Worm (Caenorhabditis elegans) whole organism, L4 larva: ENCODE results near the gene daf-1.

ENCODE experiments used
- D1046.2 ChIP-seq: fragments of 200-800 bp; sonication (Bioruptor generic); IDR thresholded peaks from 2 replicates; pipeline ENCODE4 v1.3.6; 2022; ENCODE audit warnings: missing genetic modification characterization, missing compliant biosample characterization
- F49E8.2 ChIP-seq: sonication (generic microtip); optimal IDR thresholded peaks from 2 replicates; lab custom pipeline; 2016; ENCODE audit warnings: missing compliant biosample characterization, mild to moderate bottlenecking, missing genetic modification characterization, borderline replicate concordance
- T20F7.1 ChIP-seq: fragments of 200-800 bp; sonication (Bioruptor generic); optimal IDR thresholded peaks from 2 replicates; lab custom pipeline; 2018; ENCODE audit warnings: mild to moderate bottlenecking, missing genetic modification characterization, missing compliant biosample characterization
- Y48G9A.11 ChIP-seq: fragments of 200-800 bp; sonication (Bioruptor generic); IDR thresholded peaks from 2 replicates; pipeline ENCODE4 v1.3.6; 2022; ENCODE audit warnings: missing genetic modification reagents, missing genetic modification characterization, missing compliant biosample characterization
- Y75B8A.6 ChIP-seq: fragments of 200-800 bp; sonication (Bioruptor generic); IDR thresholded peaks from 2 replicates; pipeline ENCODE4 v1.3.6; 2022; ENCODE audit warnings: missing genetic modification reagents, missing genetic modification characterization, missing compliant biosample characterization
- aha-1 ChIP-seq: fragments of 150-350 bp; peaks from one replicate; lab custom pipeline; 2014; ENCODE audit warnings: missing biosample characterization, missing genetic modification characterization
- ama-1 ChIP-seq: fragments of 150-350 bp; optimal IDR thresholded peaks from 2 replicates; lab custom pipeline; 2014; ENCODE audit warnings: inconsistent platforms, mixed read lengths
- ceh-20 ChIP-seq: fragments of 200-800 bp; sonication (Bioruptor generic); IDR thresholded peaks from 2 replicates; pipeline ENCODE4 v1.3.6; 2022; ENCODE audit warnings: missing genetic modification reagents, missing genetic modification characterization, missing compliant biosample characterization
- ceh-82 ChIP-seq: sonication (generic microtip); optimal IDR thresholded peaks from 2 replicates; lab custom pipeline; 2017; ENCODE audit warnings: missing biosample characterization, missing genetic modification characterization
- ces-1 ChIP-seq: fragments of 150-350 bp; sonication (generic microtip); optimal IDR thresholded peaks from 4 replicates; lab custom pipeline; 2014; ENCODE audit warnings: missing biosample characterization, missing genetic modification reagents, missing genetic modification characterization
- daf-12 ChIP-seq: fragments of 150-350 bp; optimal IDR thresholded peaks from 2 replicates; lab custom pipeline; 2014; ENCODE audit warnings: missing biosample characterization, missing genetic modification reagents, missing genetic modification characterization
- daf-19 ChIP-seq: fragments of 200-800 bp; sonication (Bioruptor generic); conservative IDR thresholded peaks from 2 replicates; pipeline ENCODE4 v1.3.6; 2022; ENCODE audit warnings: missing genetic modification characterization, missing compliant biosample characterization
- dmd-8 ChIP-seq: fragments of 200-800 bp; sonication (Bioruptor generic); IDR thresholded peaks from 2 replicates; pipeline ENCODE4 v1.3.6; 2022; ENCODE audit warnings: missing genetic modification characterization, missing compliant biosample characterization
- dmd-9 ChIP-seq: fragments of 200-800 bp; sonication (Bioruptor generic); IDR thresholded peaks from 2 replicates; pipeline ENCODE4 v1.3.6; 2022; ENCODE audit warnings: missing genetic modification reagents, missing genetic modification characterization, missing compliant biosample characterization
- dpl-1 ChIP-seq: fragments of 150-350 bp; optimal IDR thresholded peaks from 2 replicates; lab custom pipeline; 2014; ENCODE audit warnings: missing biosample characterization, missing genetic modification reagents, missing genetic modification characterization
- dve-1 ChIP-seq: sonication (generic microtip); optimal IDR thresholded peaks from 2 replicates; lab custom pipeline; 2017; ENCODE audit warnings: antibody characterized with exemption, mild to moderate bottlenecking, missing genetic modification characterization, missing compliant biosample characterization; ENCODE audit not compliant: insufficient read depth
- egl-43 ChIP-seq: fragments of 200-800 bp; sonication (Bioruptor generic); IDR thresholded peaks from 2 replicates; pipeline ENCODE4 v1.3.6; 2022; ENCODE audit warnings: missing genetic modification reagents, missing genetic modification characterization, missing compliant biosample characterization
- fkh-10 ChIP-seq: fragments of 150-350 bp; optimal IDR thresholded peaks from 2 replicates; lab custom pipeline; 2014; ENCODE audit warnings: missing biosample characterization, missing genetic modification reagents, missing genetic modification characterization
- hif-1 ChIP-seq, 2 experiments: sonication (generic microtip); optimal IDR thresholded peaks; 2 replicates each; lab custom pipeline; 2016 to 2017; ENCODE audit warnings: missing compliant biosample characterization in 2 of 2, missing genetic modification characterization in 2 of 2, missing genetic modification reagents in 2 of 2, missing genotype in 2 of 2, mild to moderate bottlenecking in 1 of 2
- hlh-11 ChIP-seq: fragments of 200-800 bp; sonication (Bioruptor generic); optimal IDR thresholded peaks from 2 replicates; lab custom pipeline; 2018; ENCODE audit warnings: mild to moderate bottlenecking, missing genetic modification characterization, missing compliant biosample characterization
- hlh-30 ChIP-seq: sonication (generic microtip); optimal IDR thresholded peaks from 2 replicates; lab custom pipeline; 2017; ENCODE audit warnings: antibody characterized with exemption, mild to moderate bottlenecking, missing genetic modification characterization, missing compliant biosample characterization; ENCODE audit not compliant: insufficient read depth
- hmg-1.1 ChIP-seq: fragments of 200-800 bp; sonication (Bioruptor generic); IDR thresholded peaks from 2 replicates; pipeline ENCODE4 v1.3.6; 2022; ENCODE audit warnings: missing genetic modification reagents, missing genetic modification characterization, missing compliant biosample characterization
- lim-7 ChIP-seq: fragments of 200-800 bp; sonication (Bioruptor generic); IDR thresholded peaks from 2 replicates; pipeline ENCODE4 v1.3.6; 2022; ENCODE audit warnings: missing genetic modification characterization, missing compliant biosample characterization
- lin-1 ChIP-seq: fragments of 200-800 bp; sonication (Bioruptor generic); IDR thresholded peaks from 2 replicates; pipeline ENCODE4 v1.3.6; 2022; ENCODE audit warnings: missing genetic modification reagents, missing genetic modification characterization, missing compliant biosample characterization
- lin-29 ChIP-seq: fragments of 200-800 bp; sonication (Bioruptor generic); IDR thresholded peaks from 2 replicates; pipeline ENCODE4 v1.3.6; 2022; ENCODE audit warnings: missing genetic modification reagents, missing genetic modification characterization, missing compliant biosample characterization
- lin-38 ChIP-seq: fragments of 200-800 bp; sonication (Bioruptor generic); IDR thresholded peaks from 2 replicates; pipeline ENCODE4 v1.3.6; 2022; ENCODE audit warnings: missing genetic modification reagents, missing genetic modification characterization, missing compliant biosample characterization
- lin-39 ChIP-seq: fragments of 150-350 bp; optimal IDR thresholded peaks from 2 replicates; lab custom pipeline; 2014; ENCODE audit warnings: missing biosample characterization, missing genetic modification reagents, missing genetic modification characterization
- lsy-2 ChIP-seq, 2 experiments: fragments of 150-350 bp in 1 of 2; sonication (generic microtip) in 1 of 2; optimal IDR thresholded peaks; 2 replicates each; lab custom pipeline; 2014 to 2017; ENCODE audit warnings: missing biosample characterization in 2 of 2, missing genetic modification characterization in 2 of 2
- mdl-1 ChIP-seq, 2 experiments: fragments of 150-350 bp in 1 of 2; sonication (generic microtip) in 1 of 2; optimal IDR thresholded peaks; 2 replicates each; lab custom pipeline; 2014 to 2017; ENCODE audit warnings: missing biosample characterization in 2 of 2, missing genetic modification characterization in 2 of 2
- mep-1 ChIP-seq: fragments of 150-350 bp; sonication (generic microtip); optimal IDR thresholded peaks from 3 replicates; lab custom pipeline; 2014; ENCODE audit warnings: missing biosample characterization, missing genetic modification characterization
- mes-2 ChIP-seq: sonication (generic microtip); optimal IDR thresholded peaks from 2 replicates; lab custom pipeline; 2016; ENCODE audit warnings: missing genotype, mild to moderate bottlenecking, missing genetic modification characterization, missing compliant biosample characterization; ENCODE audit not compliant: poor library complexity, severe bottlenecking
- mxl-3 ChIP-seq: fragments of 200-800 bp; sonication (Bioruptor generic); optimal IDR thresholded peaks from 2 replicates; lab custom pipeline; 2018; ENCODE audit warnings: mild to moderate bottlenecking, missing genetic modification characterization, missing compliant biosample characterization
- nhr-11 ChIP-seq: fragments of 150-350 bp; optimal IDR thresholded peaks from 2 replicates; lab custom pipeline; 2014; ENCODE audit warnings: missing biosample characterization, missing genetic modification characterization
- nhr-6 ChIP-seq: fragments of 150-350 bp; optimal IDR thresholded peaks from 2 replicates; lab custom pipeline; 2014; ENCODE audit warnings: missing biosample characterization, missing genetic modification characterization
- pha-4 ChIP-seq, 2 experiments: fragments of 150-350 bp in 1 of 2; fragments of 200-800 bp in 1 of 2; sonication (Bioruptor generic) in 1 of 2; IDR thresholded peaks in 1 of 2; optimal IDR thresholded peaks in 1 of 2; 2 replicates each; pipeline versions ENCODE4 v1.3.6 to Lab custom; 2014 to 2022; ENCODE audit warnings: missing genetic modification characterization in 2 of 2, missing genetic modification reagents in 2 of 2, missing biosample characterization in 1 of 2, missing compliant biosample characterization in 1 of 2
- php-3 ChIP-seq: fragments of 200-800 bp; sonication (Bioruptor generic); IDR thresholded peaks from 2 replicates; pipeline ENCODE4 v1.3.6; 2022; ENCODE audit warnings: missing genetic modification reagents, missing genetic modification characterization, missing compliant biosample characterization
- rbr-2 ChIP-seq: sonication (generic microtip); optimal IDR thresholded peaks from 2 replicates; lab custom pipeline; 2016; ENCODE audit warnings: missing genotype, missing genetic modification characterization, missing compliant biosample characterization
- sdz-12 ChIP-seq: fragments of 200-800 bp; sonication (Bioruptor generic); optimal IDR thresholded peaks from 2 replicates; lab custom pipeline; 2018; ENCODE audit warnings: mild to moderate bottlenecking, missing genetic modification characterization, missing compliant biosample characterization
- skn-1 ChIP-seq: fragments of 150-350 bp; optimal IDR thresholded peaks from 2 replicates; lab custom pipeline; 2014; ENCODE audit warnings: missing biosample characterization, missing genetic modification characterization
- snpc-1.2 ChIP-seq: fragments of 200-800 bp; sonication (Bioruptor generic); IDR thresholded peaks from 2 replicates; pipeline ENCODE4 v1.3.6; 2022; ENCODE audit warnings: missing genetic modification reagents, missing genetic modification characterization, missing compliant biosample characterization
- snpc-4 ChIP-seq: fragments of 150-350 bp; optimal IDR thresholded peaks from 2 replicates; lab custom pipeline; 2014; ENCODE audit warnings: missing biosample characterization, missing genetic modification characterization
- tra-1 ChIP-seq: fragments of 200-800 bp; sonication (Bioruptor generic); IDR thresholded peaks from 2 replicates; pipeline ENCODE4 v1.3.6; 2022; ENCODE audit warnings: missing genetic modification reagents, missing genetic modification characterization, missing compliant biosample characterization
- unc-62 ChIP-seq, 3 experiments: fragments of 150-350 bp in 1 of 3; sonication (generic microtip); optimal IDR thresholded peaks in 2 of 3; peaks in 1 of 3; 1 replicate in 1 of 3; 2 replicates in 2 of 3; lab custom pipeline; 2014 to 2017; ENCODE audit warnings: missing biosample characterization in 3 of 3, missing genetic modification characterization in 3 of 3, missing genetic modification reagents in 3 of 3, missing genotype in 1 of 3
- vab-7 ChIP-seq: fragments of 200-800 bp; sonication (Bioruptor generic); IDR thresholded peaks from 2 replicates; pipeline ENCODE4 v1.3.6; 2022; ENCODE audit warnings: missing genetic modification reagents, missing genetic modification characterization, missing compliant biosample characterization

daf-1 gene

DNA sequence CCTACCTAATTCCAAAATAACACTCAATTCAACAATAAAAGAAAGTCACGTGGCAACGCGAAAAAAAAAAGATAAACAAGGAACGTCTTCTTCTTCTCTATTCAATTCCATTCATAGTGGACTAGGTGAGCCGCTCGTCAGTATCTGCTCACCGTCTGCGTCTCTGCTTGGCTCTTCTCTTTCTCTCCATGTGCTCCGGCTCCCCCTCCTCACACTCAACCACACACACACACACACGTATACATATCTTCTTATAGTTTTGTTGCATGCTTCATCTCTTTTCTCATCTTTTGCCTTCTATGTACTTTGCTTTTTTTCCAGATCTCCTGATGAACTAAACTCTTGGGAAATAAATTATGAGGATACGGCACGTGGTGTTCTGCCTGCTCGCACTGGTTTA, at the start of gene daf-1:
Gene daf-1 (plus strand): TSS at position 322 of the 400 bp plus-strand sequence.
- peak in 1 of 2 experiments; percentile 38 for TF ChIP-seq lsy-2 (tag; optimal IDR thresholded peaks at IDR 0.05; lab: Kevin White, UChicago)
- TF ChIP-seq lin-38 (GFP tag; lab: Robert Waterston, UW) = no peak
- TF ChIP-seq fkh-10 (GFP tag; lab: Kevin White, UChicago) = peak; percentile 46
- TF ChIP-seq ama-1 (lab: Kevin White, UChicago) = no peak
- TF ChIP-seq unc-62 (GFP tag; optimal IDR thresholded peaks at IDR 0.05 in 1 of 2; lab: Kevin White, UChicago) = peak in 1 of 2 experiments; percentile 45
- no peak for TF ChIP-seq unc-62 (tag; optimal IDR thresholded peaks at IDR 0.05; lab: Kevin White, UChicago)
- TF ChIP-seq hlh-30 = peak; percentile 72
- TF ChIP-seq aha-1 (tag; lab: Kevin White, UChicago) = peak; percentile 29
- peak; percentile 27 for TF ChIP-seq rbr-2 (tag; lab: Kevin White, UChicago)
- TF ChIP-seq vab-7 (GFP tag; lab: Robert Waterston, UW) = no peak
- TF ChIP-seq dve-1 (tag; lab: Kevin White, UChicago) = peak; percentile 20
- TF ChIP-seq hmg-1.1 = peak; percentile 69; the same call in 1 of the 2 replicates
- TF ChIP-seq mep-1 (tag; lab: Kevin White, UChicago) = peak; percentile 6
- TF ChIP-seq hlh-11 (tag; lab: Kevin White, UChicago) = peak; percentile 23
- TF ChIP-seq hif-1 (tag; optimal IDR thresholded peaks at IDR 0.05; lab: Kevin White, UChicago) = peak in 1 of 2 experiments; percentile 43
- no peak for TF ChIP-seq snpc-4
- peak; percentile 19 for TF ChIP-seq mxl-3
- peak in 1 of 2 experiments; percentile 89 for TF ChIP-seq mdl-1 (tag; optimal IDR thresholded peaks at IDR 0.05; lab: Kevin White, UChicago)
- TF ChIP-seq, all 104 proteins: peak for 13

DNA sequence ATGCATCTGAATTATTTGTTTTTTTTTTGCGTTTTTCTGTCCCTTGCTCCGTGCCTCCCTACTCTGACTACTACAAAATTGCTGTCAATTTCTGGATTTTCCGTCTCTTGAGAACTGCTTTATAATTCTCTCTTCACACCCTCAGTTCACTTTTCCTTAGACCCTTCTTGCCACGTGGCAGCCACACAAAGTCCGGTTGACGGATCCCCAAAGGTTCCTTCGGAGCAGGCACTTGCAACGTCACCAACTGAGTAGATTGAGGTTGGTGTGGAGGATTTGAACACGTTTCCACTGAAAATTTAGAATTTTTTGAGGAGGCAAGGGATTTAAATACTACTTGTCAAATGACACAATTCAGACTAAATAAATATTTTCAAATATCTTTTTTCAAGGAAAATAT, 45.5 kb upstream of the daf-1 start:
- TF ChIP-seq T20F7.1 (GFP tag; lab: Kevin White, UChicago) (no peak), lin-38 (GFP tag; lab: Robert Waterston, UW) (no peak), D1046.2 (GFP tag; lab: Robert Waterston, UW) (no peak), egl-43 (GFP tag; lab: Robert Waterston, UW) (no peak), pha-4 (GFP tag; IDR thresholded peaks at IDR 0.05; lab: Robert Waterston, UW) (no peak), pha-4 (tag; optimal IDR thresholded peaks at IDR 0.05; lab: Kevin White, UChicago) (no peak), lim-7 (GFP tag; lab: Robert Waterston, UW) (no peak), daf-12 (tag; lab: Kevin White, UChicago) (no peak), dmd-9 (GFP tag; lab: Robert Waterston, UW) (no peak), mes-2 (no peak), php-3 (GFP tag; lab: Robert Waterston, UW) (no peak)
- TF ChIP-seq, all 104 proteins: peak for 0

DNA sequence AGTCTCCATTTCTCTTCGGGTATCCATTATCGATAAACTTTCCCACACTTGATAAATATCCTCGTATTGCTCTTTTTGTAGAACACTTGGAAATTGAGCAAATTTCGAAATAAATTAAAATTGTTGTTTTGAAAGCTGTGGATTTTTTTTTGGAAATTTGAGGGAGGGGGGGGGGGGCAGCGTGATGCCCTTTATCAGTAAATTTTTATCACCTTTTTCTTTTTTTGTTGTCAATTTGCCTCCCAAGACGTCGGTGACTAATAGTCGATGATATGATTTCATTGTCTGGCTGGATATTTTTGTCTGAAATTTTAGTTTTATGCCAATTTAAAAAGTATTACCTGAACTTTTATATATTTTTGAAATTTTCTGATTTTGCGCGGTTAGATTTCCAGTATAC, 42.2 kb upstream of the daf-1 start, which contains the start of gene scl-23:
Gene scl-23 (minus strand): TSS at position 101 of the 400 bp plus-strand sequence.
- TF ChIP-seq nhr-11 (tag; lab: Kevin White, UChicago) = no peak
- TF ChIP-seq ceh-20 (GFP tag; lab: Robert Waterston, UW) = no peak
- TF ChIP-seq snpc-1.2 (GFP tag; lab: Robert Waterston, UW) = no peak
- TF ChIP-seq unc-62 (GFP tag; optimal IDR thresholded peaks at IDR 0.05 in 1 of 2; lab: Kevin White, UChicago) = no peak
- no peak for TF ChIP-seq unc-62 (tag; optimal IDR thresholded peaks at IDR 0.05; lab: Kevin White, UChicago)
- no peak for TF ChIP-seq dpl-1 (GFP tag; lab: Kevin White, UChicago)
- TF ChIP-seq daf-19 (GFP tag; lab: Robert Waterston, UW) = no peak

DNA sequence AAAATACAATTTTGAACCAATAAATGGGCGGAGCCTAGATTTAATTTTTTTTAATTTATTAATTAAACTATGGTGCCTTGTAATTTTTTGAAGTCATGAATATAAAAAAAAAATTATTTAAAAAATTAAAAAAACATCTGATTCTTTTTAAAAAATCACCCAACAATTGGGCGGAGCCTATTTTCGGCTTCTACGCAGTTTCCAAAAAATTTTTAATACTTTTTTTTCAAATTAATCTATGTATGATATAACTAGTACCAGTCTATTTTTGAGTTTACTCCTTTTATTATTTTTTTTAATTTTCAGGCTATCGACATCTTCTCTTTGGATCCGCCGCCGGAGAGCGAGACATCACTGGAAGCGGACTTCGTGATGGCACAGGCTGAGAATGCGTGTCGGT, 40.5 kb upstream of the daf-1 start, which contains the start of gene tpa-1:
Gene tpa-1 (plus strand): TSS at position 301 of the 400 bp plus-strand sequence.
- TF ChIP-seq F49E8.2 = no peak
- TF ChIP-seq fkh-10 (GFP tag; lab: Kevin White, UChicago) = no peak
- no peak for TF ChIP-seq Y75B8A.6 (GFP tag; lab: Robert Waterston, UW)
- no peak for TF ChIP-seq snpc-4
- no peak for TF ChIP-seq tra-1 (GFP tag; lab: Robert Waterston, UW)
- no peak for TF ChIP-seq skn-1 (tag; lab: Kevin White, UChicago)
- TF ChIP-seq lin-1 (GFP tag; lab: Robert Waterston, UW) = no peak
- no peak for TF ChIP-seq sdz-12 (GFP tag; lab: Kevin White, UChicago)
- TF ChIP-seq lin-39 (tag; lab: Kevin White, UChicago) = no peak
- no peak for TF ChIP-seq Y48G9A.11 (GFP tag; lab: Robert Waterston, UW)
- TF ChIP-seq ces-1 (GFP tag; lab: Kevin White, UChicago) = no peak
- TF ChIP-seq dmd-8 (GFP tag; lab: Robert Waterston, UW) = no peak
- TF ChIP-seq ceh-82 (tag; lab: Kevin White, UChicago) = no peak
- no peak for TF ChIP-seq mep-1 (tag; lab: Kevin White, UChicago)
- no peak for TF ChIP-seq daf-19 (GFP tag; lab: Robert Waterston, UW)
- no peak for TF ChIP-seq nhr-6 (tag; lab: Kevin White, UChicago)
- no peak for TF ChIP-seq ama-1 (lab: Kevin White, UChicago)
- TF ChIP-seq lin-29 (GFP tag; lab: Robert Waterston, UW) = no peak
